Worm (Caenorhabditis elegans) whole organism, young adult: ENCODE data around the gene srr-6.

Experiments used
- B0019.2 ChIP-seq: fragments of 200-800 bp; sonication (Bioruptor generic); conservative IDR thresholded peaks from 2 replicates; pipeline ENCODE4 v1.3.6; 2022; ENCODE audit warnings: missing genetic modification reagents, missing genetic modification characterization, missing compliant biosample characterization
- B0261.1 ChIP-seq: sonication (generic microtip); optimal IDR thresholded peaks from 2 replicates; lab custom pipeline; 2016; ENCODE audit warnings: mild to moderate bottlenecking, missing genetic modification characterization, moderate library complexity, missing compliant biosample characterization
- C06A6.2 ChIP-seq: fragments of 200-800 bp; sonication (Bioruptor generic); conservative IDR thresholded peaks from 2 replicates; pipeline ENCODE4 v1.3.6; 2022; ENCODE audit warnings: missing genetic modification characterization, missing compliant biosample characterization
- F23B12.7 ChIP-seq: sonication (generic microtip); optimal IDR thresholded peaks from 2 replicates; lab custom pipeline; 2017; ENCODE audit warnings: missing genetic modification characterization, mild to moderate bottlenecking, missing compliant biosample characterization, antibody characterized with exemption, moderate library complexity; ENCODE audit not compliant: insufficient read depth
- F52B5.7 ChIP-seq: sonication (generic microtip); optimal IDR thresholded peaks from 2 replicates; lab custom pipeline; 2016; ENCODE audit warnings: mild to moderate bottlenecking, missing genetic modification characterization, missing compliant biosample characterization
- F55B11.4 ChIP-seq: sonication (generic microtip); optimal IDR thresholded peaks from 2 replicates; lab custom pipeline; 2016; ENCODE audit warnings: missing compliant biosample characterization, missing genetic modification characterization, borderline replicate concordance; ENCODE audit not compliant: insufficient read depth
- T26A5.8 ChIP-seq: sonication (generic microtip); optimal IDR thresholded peaks from 2 replicates; lab custom pipeline; 2016; ENCODE audit warnings: missing genetic modification characterization, missing compliant biosample characterization
- Y67H2A.10 ChIP-seq: fragments of 200-800 bp; sonication (Bioruptor generic); conservative IDR thresholded peaks from 2 replicates; pipeline ENCODE4 v1.3.6; 2022; ENCODE audit warnings: missing genetic modification reagents, missing genetic modification characterization, missing compliant biosample characterization
- attf-3 ChIP-seq: fragments of 200-800 bp; sonication (Bioruptor generic); conservative IDR thresholded peaks from 2 replicates; pipeline ENCODE4 v1.3.6; 2022; ENCODE audit warnings: missing genetic modification reagents, missing genetic modification characterization, missing compliant biosample characterization
- attf-5 ChIP-seq: fragments of 200-800 bp; sonication (Bioruptor generic); optimal IDR thresholded peaks from 2 replicates; lab custom pipeline; 2018; ENCODE audit warnings: mild to moderate bottlenecking, missing genetic modification characterization, missing compliant biosample characterization
- bed-2 ChIP-seq: fragments of 200-800 bp; sonication (Bioruptor generic); IDR thresholded peaks from 2 replicates; pipeline ENCODE4 v1.3.6; 2022; ENCODE audit warnings: missing genetic modification reagents, missing genetic modification characterization, missing compliant biosample characterization
- ccch-3 ChIP-seq: fragments of 200-800 bp; sonication (Bioruptor generic); optimal IDR thresholded peaks from 2 replicates; lab custom pipeline; 2018; ENCODE audit warnings: mild to moderate bottlenecking, missing genetic modification characterization, missing compliant biosample characterization
- ceh-58 ChIP-seq: fragments of 200-800 bp; sonication (Bioruptor generic); IDR thresholded peaks from 2 replicates; pipeline ENCODE4 v1.3.6; 2022; ENCODE audit warnings: missing genetic modification characterization, missing compliant biosample characterization
- ceh-79 ChIP-seq: sonication (generic microtip); optimal IDR thresholded peaks from 2 replicates; lab custom pipeline; 2017; ENCODE audit warnings: mild to moderate bottlenecking, missing genetic modification characterization, missing compliant biosample characterization
- ceh-91 ChIP-seq: fragments of 200-800 bp; sonication (Bioruptor generic); IDR thresholded peaks from 2 replicates; pipeline ENCODE4 v1.3.6; 2022; ENCODE audit warnings: missing genetic modification reagents, missing genetic modification characterization, missing compliant biosample characterization
- chd-7 ChIP-seq: sonication (generic microtip); optimal IDR thresholded peaks from 2 replicates; lab custom pipeline; 2016; ENCODE audit warnings: mild to moderate bottlenecking, missing genetic modification characterization, moderate library complexity, missing compliant biosample characterization
- egrh-3 ChIP-seq: fragments of 200-800 bp; sonication (Bioruptor generic); IDR thresholded peaks from 2 replicates; pipeline ENCODE4 v1.3.6; 2022; ENCODE audit warnings: missing genetic modification reagents, missing genetic modification characterization, missing compliant biosample characterization
- him-1 ChIP-seq: sonication (generic microtip); optimal IDR thresholded peaks from 2 replicates; lab custom pipeline; 2016; ENCODE audit warnings: missing genotype, missing genetic modification reagents, missing genetic modification characterization, missing compliant biosample characterization
- hlh-12 ChIP-seq: sonication (generic microtip); optimal IDR thresholded peaks from 2 replicates; lab custom pipeline; 2016; ENCODE audit warnings: missing genetic modification characterization, missing compliant biosample characterization
- hlh-26 ChIP-seq: fragments of 200-800 bp; sonication (Bioruptor generic); conservative IDR thresholded peaks from 2 replicates; pipeline ENCODE4 v1.3.6; 2022; ENCODE audit warnings: missing genetic modification reagents, missing genetic modification characterization, missing compliant biosample characterization
- hmg-20 ChIP-seq: fragments of 200-800 bp; sonication (Bioruptor generic); IDR thresholded peaks from 2 replicates; pipeline ENCODE4 v1.3.6; 2022; ENCODE audit warnings: missing genetic modification reagents, missing genetic modification characterization, missing compliant biosample characterization
- hsf-1 ChIP-seq: fragments of 200-800 bp; sonication (Bioruptor generic); IDR thresholded peaks from 2 replicates; pipeline ENCODE4 v1.3.6; 2022; ENCODE audit warnings: missing genetic modification reagents, missing genetic modification characterization, missing compliant biosample characterization
- let-526 ChIP-seq: fragments of 200-800 bp; sonication (Bioruptor generic); IDR thresholded peaks from 2 replicates; pipeline ENCODE4 v1.3.6; 2022; ENCODE audit warnings: missing genetic modification reagents, missing genetic modification characterization, missing compliant biosample characterization
- lin-54 ChIP-seq: fragments of 200-800 bp; sonication (Bioruptor generic); optimal IDR thresholded peaks from 2 replicates; lab custom pipeline; 2018; ENCODE audit warnings: mild to moderate bottlenecking, missing genetic modification characterization, missing compliant biosample characterization
- lir-1 ChIP-seq: fragments of 200-800 bp; sonication (Bioruptor generic); conservative IDR thresholded peaks from 2 replicates; pipeline ENCODE4 v1.3.6; 2022; ENCODE audit warnings: missing genetic modification reagents, missing genetic modification characterization, missing compliant biosample characterization
- madf-10 ChIP-seq: sonication (generic microtip); optimal IDR thresholded peaks from 2 replicates; lab custom pipeline; 2016; ENCODE audit warnings: mild to moderate bottlenecking, missing genetic modification characterization, missing compliant biosample characterization
- madf-6 ChIP-seq: fragments of 200-800 bp; sonication (Bioruptor generic); IDR thresholded peaks from 2 replicates; pipeline ENCODE4 v1.3.6; 2022; ENCODE audit warnings: missing genetic modification reagents, missing genetic modification characterization, missing compliant biosample characterization
- madf-8 ChIP-seq: fragments of 200-800 bp; sonication (Bioruptor generic); conservative IDR thresholded peaks from 2 replicates; pipeline ENCODE4 v1.3.6; 2022; ENCODE audit warnings: missing genetic modification reagents, missing genetic modification characterization, missing compliant biosample characterization
- mcd-1 ChIP-seq: fragments of 200-800 bp; sonication (Bioruptor generic); IDR thresholded peaks from 2 replicates; pipeline ENCODE4 v1.3.6; 2022; ENCODE audit warnings: missing genetic modification reagents, missing genetic modification characterization, missing compliant biosample characterization
- mel-28 ChIP-seq: sonication (generic microtip); optimal IDR thresholded peaks from 2 replicates; lab custom pipeline; 2016; ENCODE audit warnings: borderline replicate concordance, mild to moderate bottlenecking, missing genetic modification characterization, missing compliant biosample characterization
- mxl-1 ChIP-seq: sonication (generic microtip); optimal IDR thresholded peaks from 2 replicates; lab custom pipeline; 2016; ENCODE audit warnings: missing genetic modification characterization, missing compliant biosample characterization
- nfya-1 ChIP-seq: sonication (generic microtip); optimal IDR thresholded peaks from 2 replicates; lab custom pipeline; 2017; ENCODE audit warnings: antibody characterized with exemption, missing compliant biosample characterization, missing genetic modification characterization, borderline replicate concordance; ENCODE audit not compliant: insufficient read depth
- nfya-2 ChIP-seq: fragments of 200-800 bp; sonication (Bioruptor generic); IDR thresholded peaks from 2 replicates; pipeline ENCODE4 v1.3.6; 2022; ENCODE audit warnings: missing genetic modification reagents, missing genetic modification characterization, missing compliant biosample characterization
- nfyb-1 ChIP-seq: fragments of 200-800 bp; sonication (Bioruptor generic); IDR thresholded peaks from 2 replicates; pipeline ENCODE4 v1.3.6; 2022; ENCODE audit warnings: missing genetic modification reagents, missing genetic modification characterization, missing compliant biosample characterization
- nhr-27 ChIP-seq: fragments of 200-800 bp; sonication (Bioruptor generic); optimal IDR thresholded peaks from 2 replicates; lab custom pipeline; 2018; ENCODE audit warnings: mild to moderate bottlenecking, missing genetic modification characterization, moderate library complexity, missing compliant biosample characterization
- nhr-80 ChIP-seq: sonication (generic microtip); optimal IDR thresholded peaks from 2 replicates; lab custom pipeline; 2016; ENCODE audit warnings: missing genetic modification characterization, missing compliant biosample characterization
- rec-8 ChIP-seq, 2 experiments: sonication (generic microtip); optimal IDR thresholded peaks; 2 replicates each; lab custom pipeline; 2016; ENCODE audit warnings: mild to moderate bottlenecking in 2 of 2, missing genetic modification characterization in 2 of 2, missing genetic modification reagents in 2 of 2, missing genotype in 2 of 2, missing biosample characterization in 1 of 2, missing compliant biosample characterization in 1 of 2, moderate library complexity in 1 of 2
- repo-1 ChIP-seq: sonication (generic microtip); optimal IDR thresholded peaks from 2 replicates; lab custom pipeline; 2017; ENCODE audit warnings: mild to moderate bottlenecking, missing genetic modification characterization, missing compliant biosample characterization
- snpc-1.1 ChIP-seq: sonication (generic microtip); optimal IDR thresholded peaks from 2 replicates; lab custom pipeline; 2017; ENCODE audit warnings: missing genetic modification characterization, mild to moderate bottlenecking, missing compliant biosample characterization, antibody characterized with exemption, moderate library complexity, missing genotype, missing genetic modification reagents; ENCODE audit not compliant: insufficient read depth
- snpc-4 ChIP-seq, 5 experiments: fragments of 150-350 bp in 1 of 5; sonication (generic microtip) in 4 of 5; optimal IDR thresholded peaks; 2 replicates each; lab custom pipeline; 2014 to 2018; ENCODE audit warnings: missing genetic modification characterization in 5 of 5, missing biosample characterization in 3 of 5, antibody characterized with exemption in 2 of 5, mild to moderate bottlenecking in 2 of 5, missing compliant biosample characterization in 2 of 5, missing genotype in 2 of 5, moderate library complexity in 2 of 5, missing genetic modification reagents in 1 of 5
- somi-1 ChIP-seq: fragments of 200-800 bp; sonication (Bioruptor generic); optimal IDR thresholded peaks from 2 replicates; lab custom pipeline; 2018; ENCODE audit warnings: mild to moderate bottlenecking, missing genetic modification characterization, missing compliant biosample characterization
- tbp1 ChIP-seq: fragments of 200-800 bp; sonication (Bioruptor generic); optimal IDR thresholded peaks from 2 replicates; lab custom pipeline; 2018; ENCODE audit warnings: mild to moderate bottlenecking, missing genetic modification characterization, missing compliant biosample characterization
- unc-62 ChIP-seq: fragments of 150-350 bp; optimal IDR thresholded peaks from 2 replicates; lab custom pipeline; 2014; ENCODE audit warnings: missing biosample characterization, missing genetic modification reagents, missing genetic modification characterization
- zfh-2 ChIP-seq: fragments of 200-800 bp; sonication (Bioruptor generic); conservative IDR thresholded peaks from 2 replicates; pipeline ENCODE4 v1.3.6; 2022; ENCODE audit warnings: missing genetic modification reagents, missing genetic modification characterization, missing compliant biosample characterization
- ztf-18 ChIP-seq: sonication (generic microtip); optimal IDR thresholded peaks from 2 replicates; lab custom pipeline; 2016; ENCODE audit warnings: missing genotype, mild to moderate bottlenecking, missing genetic modification characterization, missing compliant biosample characterization
- ztf-25 ChIP-seq: fragments of 200-800 bp; sonication (Bioruptor generic); IDR thresholded peaks from 2 replicates; pipeline ENCODE4 v1.3.6; 2022; ENCODE audit warnings: missing genetic modification reagents, missing genetic modification characterization, missing compliant biosample characterization
- ztf-26 ChIP-seq: sonication (generic microtip); optimal IDR thresholded peaks from 2 replicates; lab custom pipeline; 2017; ENCODE audit warnings: missing genetic modification characterization, missing compliant biosample characterization

Gene srr-6

ce11 chrV:5049333-5049942, 36.8 kb downstream of the srr-6 start, which contains the start of the genes pqn-51 and K11D12.14 (continued):
- TF ChIP-seq snpc-4 (GFP tag; optimal IDR thresholded peaks at IDR 0.05; lab: Kevin White, UChicago), result no peak
- peak in 3 of 4 experiments; percentile 21 to 71 (median 68) for TF ChIP-seq snpc-4 (tag; optimal IDR thresholded peaks at IDR 0.05; lab: Kevin White, UChicago)
- TF ChIP-seq madf-8 (GFP tag; lab: Robert Waterston, UW), result peak; percentile 68; the same call in 1 of the 2 replicates
- no peak for TF ChIP-seq snpc-1.1 (tag; lab: Kevin White, UChicago)
- TF ChIP-seq him-1 (tag; lab: Kevin White, UChicago), result no peak
- TF ChIP-seq bed-2, result peak; percentile 87
- no peak for TF ChIP-seq F55B11.4
- 0 out of 2 replicates have a peak, but pooled peaks have one; percentile 7 for TF ChIP-seq Y67H2A.10 (GFP tag; lab: Robert Waterston, UW)
- TF ChIP-seq madf-6 (GFP tag; lab: Robert Waterston, UW), result peak; percentile 86
- TF ChIP-seq attf-5 (GFP tag; lab: Kevin White, UChicago), result peak; percentile 94
- peak; percentile 91 for TF ChIP-seq lin-54 (GFP tag; lab: Kevin White, UChicago)
- peak; percentile 77 for TF ChIP-seq somi-1 (GFP tag; lab: Kevin White, UChicago)
- no peak for TF ChIP-seq let-526 (GFP tag; lab: Robert Waterston, UW)
- TF ChIP-seq F52B5.7 (tag; lab: Kevin White, UChicago), result no peak
- TF ChIP-seq madf-10 (tag; lab: Kevin White, UChicago), result peak; percentile 85
- TF ChIP-seq rec-8 (tag; optimal IDR thresholded peaks at IDR 0.05; lab: Kevin White, UChicago), result no peak
- TF ChIP-seq unc-62, result peak; percentile 30
- no peak for TF ChIP-seq hlh-26
- no peak for TF ChIP-seq nfya-2 (GFP tag; lab: Robert Waterston, UW)
- no peak for TF ChIP-seq hsf-1 (GFP tag; lab: Robert Waterston, UW)
- TF ChIP-seq ztf-26 (tag; lab: Kevin White, UChicago), result peak; percentile 71
- no peak for TF ChIP-seq hlh-12
- 0 out of 2 replicates have a peak, but pooled peaks have one; percentile 35 for TF ChIP-seq ztf-25 (GFP tag; lab: Robert Waterston, UW)
- peak; percentile 44 for TF ChIP-seq B0019.2 (GFP tag; lab: Robert Waterston, UW)
- no peak for TF ChIP-seq mel-28 (tag; lab: Kevin White, UChicago)
- TF ChIP-seq ccch-3 (GFP tag; lab: Kevin White, UChicago), result no peak
- peak; percentile 71 for TF ChIP-seq attf-3 (GFP tag; lab: Robert Waterston, UW)
- no peak for TF ChIP-seq ceh-79 (tag; lab: Kevin White, UChicago)
- peak; percentile 93 for TF ChIP-seq ztf-18 (tag; lab: Kevin White, UChicago)
- TF ChIP-seq C06A6.2 (GFP tag; lab: Robert Waterston, UW), result peak; percentile 92
- TF ChIP-seq ceh-58 (GFP tag; lab: Robert Waterston, UW), result no peak
- no peak for TF ChIP-seq mxl-1 (tag; lab: Kevin White, UChicago)
- TF ChIP-seq B0261.1 (tag; lab: Kevin White, UChicago), result no peak
- peak; percentile 98 for TF ChIP-seq nfyb-1 (GFP tag; lab: Robert Waterston, UW)
- TF ChIP-seq nhr-27 (tag; lab: Kevin White, UChicago), result no peak
- TF ChIP-seq ceh-91 (GFP tag; lab: Robert Waterston, UW), result peak; percentile 64
- peak; percentile 62; the same call in 1 of the 2 replicates for TF ChIP-seq lir-1 (GFP tag; lab: Robert Waterston, UW)
- TF ChIP-seq T26A5.8 (tag; lab: Kevin White, UChicago), result no peak
- no peak for TF ChIP-seq chd-7 (tag; lab: Kevin White, UChicago)
- TF ChIP-seq tbp1 (GFP tag; lab: Kevin White, UChicago), result peak; percentile 68
- TF ChIP-seq nfya-1, result no peak
- TF ChIP-seq egrh-3 (GFP tag; lab: Robert Waterston, UW), result peak; percentile 72
- peak; percentile 79 for TF ChIP-seq nhr-80 (tag; lab: Kevin White, UChicago)
- peak; percentile 59; the same call in 1 of the 2 replicates for TF ChIP-seq hmg-20 (GFP tag; lab: Robert Waterston, UW)
- TF ChIP-seq repo-1 (tag; lab: Kevin White, UChicago), result no peak
- peak; percentile 43 for TF ChIP-seq F23B12.7 (tag; lab: Kevin White, UChicago)
- TF ChIP-seq mcd-1, result peak; percentile 96
- TF ChIP-seq zfh-2 (GFP tag; lab: Robert Waterston, UW), result peak; percentile 93
